Worm (Caenorhabditis elegans) whole organism, midembryonic: ENCODE data around the gene mpst-3.
A peak's percentile ranks its signal among the peaks of the same experiment; 100 is the strongest.
"Not testable (repeated sequence)": the region's sequence is repeated elsewhere in the genome, so short reads cannot be mapped to it uniquely, and the experiment has no call there.

Experiments
- T22C8.4 ChIP-seq: fragments of 200-800 bp; sonication (Bioruptor generic); IDR thresholded peaks from 2 replicates; pipeline ENCODE4 v1.3.6; 2022; ENCODE audit warnings: missing genetic modification characterization, missing compliant biosample characterization
- cog-1 ChIP-seq: sonication (generic microtip); optimal IDR thresholded peaks from 2 replicates; lab custom pipeline; 2016; ENCODE audit warnings: missing genetic modification characterization, missing compliant biosample characterization
- flt-1 ChIP-seq: fragments of 200-800 bp; sonication (Bioruptor generic); IDR thresholded peaks from 2 replicates; pipeline ENCODE4 v1.3.6; 2022; ENCODE audit warnings: missing genetic modification characterization, missing compliant biosample characterization
- klf-2 ChIP-seq: fragments of 200-800 bp; sonication (Bioruptor generic); conservative IDR thresholded peaks from 2 replicates; pipeline ENCODE4 v1.3.6; 2022; ENCODE audit warnings: missing genetic modification reagents, missing genetic modification characterization, missing compliant biosample characterization
- med-1 ChIP-seq: sonication (generic microtip); optimal IDR thresholded peaks from 2 replicates; lab custom pipeline; 2017; ENCODE audit warnings: missing genetic modification characterization, mild to moderate bottlenecking, missing compliant biosample characterization, antibody characterized with exemption, missing genetic modification reagents; ENCODE audit not compliant: insufficient read depth
- ref-1 ChIP-seq: fragments of 200-800 bp; sonication (Bioruptor generic); conservative IDR thresholded peaks from 2 replicates; pipeline ENCODE4 v1.3.6; 2022; ENCODE audit warnings: missing genetic modification reagents, missing genetic modification characterization, missing compliant biosample characterization
- tab-1 ChIP-seq: fragments of 200-800 bp; sonication (Bioruptor generic); IDR thresholded peaks from 2 replicates; pipeline ENCODE4 v1.3.6; 2022; ENCODE audit warnings: missing genetic modification characterization, missing compliant biosample characterization
- ztf-23 ChIP-seq: fragments of 200-800 bp; sonication (Bioruptor generic); IDR thresholded peaks from 2 replicates; pipeline ENCODE4 v1.3.6; 2022; ENCODE audit warnings: missing genetic modification reagents, missing genetic modification characterization, missing compliant biosample characterization
- ztf-29 ChIP-seq: fragments of 200-800 bp; sonication (Bioruptor generic); IDR thresholded peaks from 2 replicates; pipeline ENCODE4 v1.3.6; 2022; ENCODE audit warnings: missing genetic modification reagents, missing genetic modification characterization, missing compliant biosample characterization

The mpst-3 gene

ce11 chrV:14853739-14854138, 41.7 kb upstream of the mpst-3 start:
- no peak for TF ChIP-seq flt-1 (GFP tag; lab: Robert Waterston, UW)
- TF ChIP-seq klf-2 = no peak
- no peak for TF ChIP-seq T22C8.4 (GFP tag; lab: Robert Waterston, UW)
- no peak for TF ChIP-seq ztf-29 (GFP tag; lab: Robert Waterston, UW)

- TF ChIP-seq med-1 (GFP tag; lab: Kevin White, UChicago) (no peak), cog-1 (tag; lab: Kevin White, UChicago) (no peak), klf-2 (no peak), ref-1 (GFP tag; lab: Robert Waterston, UW) (no peak), tab-1 (GFP tag; lab: Robert Waterston, UW) (no peak), flt-1 (GFP tag; lab: Robert Waterston, UW) (no peak), ztf-29 (GFP tag; lab: Robert Waterston, UW) (no peak), ztf-23 (GFP tag; lab: Robert Waterston, UW) (no peak), T22C8.4 (GFP tag; lab: Robert Waterston, UW) (no peak)
Observed at ce11 chrV:14854261-14854660, 41.2 kb upstream of the mpst-3 start.

- peak; percentile 78; the same call in 1 of the 2 replicates for TF ChIP-seq ztf-23 (GFP tag; lab: Robert Waterston, UW)
- no peak for TF ChIP-seq cog-1 (tag; lab: Kevin White, UChicago)
- TF ChIP-seq tab-1 (GFP tag; lab: Robert Waterston, UW) = peak; percentile 84
- peak; percentile 44 for TF ChIP-seq med-1 (GFP tag; lab: Kevin White, UChicago)
- TF ChIP-seq klf-2 = peak; percentile 46; the same call in 1 of the 2 replicates
- TF ChIP-seq ref-1 (GFP tag; lab: Robert Waterston, UW) = peak; percentile 80
- TF ChIP-seq ztf-29 (GFP tag; lab: Robert Waterston, UW) = no peak
- TF ChIP-seq T22C8.4 (GFP tag; lab: Robert Waterston, UW) = peak; percentile 62; the same call in 1 of the 2 replicates
Observed at ce11 chrV:14855626-14856025, 39.8 kb upstream of the mpst-3 start.

DNA sequence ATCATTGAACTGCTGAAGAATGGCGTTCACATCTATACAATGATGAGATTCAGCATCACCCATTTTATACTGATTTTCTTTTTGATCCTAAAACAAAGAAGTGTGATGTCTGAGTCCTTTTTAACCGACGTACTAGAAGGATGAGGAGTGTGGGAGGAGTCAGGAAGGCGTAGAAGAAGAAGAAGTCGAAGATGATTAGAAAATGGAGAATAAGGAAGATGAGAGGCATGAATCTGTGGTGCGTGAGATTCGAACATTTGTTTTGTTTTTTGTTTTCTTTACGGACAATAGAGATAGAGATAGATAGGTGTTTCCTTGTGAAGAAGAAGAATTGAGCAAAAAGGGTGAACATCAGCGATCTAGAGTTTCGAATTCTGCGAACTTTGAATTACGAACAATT, 36.9 kb upstream of the mpst-3 start, which contains the start of gene npr-13:
Gene npr-13 (minus strand): TSS at position 101 of the 400 bp plus-strand sequence.
- no peak for TF ChIP-seq klf-2

ce11 chrV:14859380-14859779, 36.1 kb upstream of the mpst-3 start:
- TF ChIP-seq tab-1 (GFP tag; lab: Robert Waterston, UW) (no peak), med-1 (GFP tag; lab: Kevin White, UChicago) (no peak), T22C8.4 (GFP tag; lab: Robert Waterston, UW) (no peak), flt-1 (GFP tag; lab: Robert Waterston, UW) (no peak), ztf-23 (GFP tag; lab: Robert Waterston, UW) (no peak), ref-1 (GFP tag; lab: Robert Waterston, UW) (no peak), ztf-29 (GFP tag; lab: Robert Waterston, UW) (no peak), klf-2 (no peak), cog-1 (tag; lab: Kevin White, UChicago) (no peak)

ce11 chrV:14868181-14868580, 27.3 kb upstream of the mpst-3 start, which contains the start of gene gcy-14:
Gene gcy-14 (minus strand): TSS chrV:14868281.
- TF ChIP-seq cog-1 (tag; lab: Kevin White, UChicago) = no peak
- no peak for TF ChIP-seq flt-1 (GFP tag; lab: Robert Waterston, UW)
- no peak for TF ChIP-seq med-1 (GFP tag; lab: Kevin White, UChicago)
- TF ChIP-seq T22C8.4 (GFP tag; lab: Robert Waterston, UW) = no peak
- no peak for TF ChIP-seq ztf-29 (GFP tag; lab: Robert Waterston, UW)
- no peak for TF ChIP-seq klf-2
- no peak for TF ChIP-seq ref-1 (GFP tag; lab: Robert Waterston, UW)

- no peak for TF ChIP-seq klf-2
- no peak for TF ChIP-seq ref-1 (GFP tag; lab: Robert Waterston, UW)
- no peak for TF ChIP-seq med-1 (GFP tag; lab: Kevin White, UChicago)
- TF ChIP-seq T22C8.4 (GFP tag; lab: Robert Waterston, UW) = no peak
- no peak for TF ChIP-seq ztf-23 (GFP tag; lab: Robert Waterston, UW)
Observed at ce11 chrV:14871365-14871764, 24.1 kb upstream of the mpst-3 start, which contains the start of gene ZC412.3. Gene ZC412.3 (minus strand): TSS chrV:14871547.

ce11 chrV:14875371-14875770, 20.1 kb upstream of the mpst-3 start, which contains the start of gene ZC412.5:
Gene ZC412.5 (minus strand): TSS chrV:14875471.
- no peak for TF ChIP-seq med-1 (GFP tag; lab: Kevin White, UChicago)
- TF ChIP-seq flt-1 (GFP tag; lab: Robert Waterston, UW) = no peak
- TF ChIP-seq tab-1 (GFP tag; lab: Robert Waterston, UW) = no peak
- no peak for TF ChIP-seq cog-1 (tag; lab: Kevin White, UChicago)
- TF ChIP-seq ztf-23 (GFP tag; lab: Robert Waterston, UW) = no peak
- TF ChIP-seq T22C8.4 (GFP tag; lab: Robert Waterston, UW) = no peak
- TF ChIP-seq ztf-29 (GFP tag; lab: Robert Waterston, UW) = no peak
- TF ChIP-seq klf-2 = no peak
- TF ChIP-seq ref-1 (GFP tag; lab: Robert Waterston, UW) = no peak

- no peak for TF ChIP-seq klf-2
- TF ChIP-seq tab-1 (GFP tag; lab: Robert Waterston, UW) = peak; percentile 82
- TF ChIP-seq cog-1 (tag; lab: Kevin White, UChicago) = no peak
- peak; percentile 86 for TF ChIP-seq flt-1 (GFP tag; lab: Robert Waterston, UW)
- peak; percentile 44; the same call in 1 of the 2 replicates for TF ChIP-seq T22C8.4 (GFP tag; lab: Robert Waterston, UW)
- peak; percentile 34; the same call in 1 of the 2 replicates for TF ChIP-seq ref-1 (GFP tag; lab: Robert Waterston, UW)
- TF ChIP-seq med-1 (GFP tag; lab: Kevin White, UChicago) = peak; percentile 2
- peak; percentile 48; the same call in 1 of the 2 replicates for TF ChIP-seq ztf-29 (GFP tag; lab: Robert Waterston, UW)
- peak; percentile 77 for TF ChIP-seq ztf-23 (GFP tag; lab: Robert Waterston, UW)
Observed at ce11 chrV:14876257-14876656, 19.2 kb upstream of the mpst-3 start.

DNA sequence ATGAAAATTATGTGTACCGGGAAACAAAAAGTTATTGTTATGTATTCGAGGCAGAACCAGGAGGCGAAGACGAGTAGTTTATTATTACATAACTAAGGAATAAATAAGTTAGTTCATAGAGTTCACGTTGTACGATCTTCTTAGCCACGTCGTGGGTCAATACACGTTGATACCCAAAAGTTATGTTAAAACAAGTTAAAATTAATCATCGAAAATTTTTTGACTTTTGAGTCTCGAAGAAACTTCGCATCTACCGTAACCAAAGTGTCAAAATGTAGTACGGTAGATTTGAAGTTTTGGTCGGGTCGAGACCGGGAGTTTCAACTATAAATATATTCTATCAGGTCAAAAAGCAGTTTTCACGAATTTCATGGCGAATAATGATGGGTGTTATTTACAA, 18.7 kb upstream of the mpst-3 start, which contains the start of gene ZC412.10:
Gene ZC412.10 (minus strand): TSS at position 101 of the 400 bp plus-strand sequence.
- not testable (repeated sequence) for TF ChIP-seq tab-1, flt-1, ztf-29 (GFP tag; lab: Robert Waterston, UW)
